Fruit fly (Drosophila melanogaster) whole organism, embryonic: Measurements from ENCODE around the gene CG9839.

Experiments
- Ada2b ChIP-seq: fragments of 200-800 bp; sonication (Bioruptor generic); IDR thresholded peaks from 2 replicates; pipeline ENCODE4 v1.3.6; 2022; ENCODE audit warnings: missing biosample characterization, missing genetic modification characterization
- Antp ChIP-seq: fragments of 200-800 bp; sonication (Bioruptor generic); optimal IDR thresholded peaks from 3 replicates; lab custom pipeline; 2016; ENCODE audit warnings: missing biosample characterization, missing genetic modification characterization
- Blimp-1 ChIP-seq: fragments of 200-800 bp; sonication (Bioruptor generic); optimal IDR thresholded peaks from 3 replicates; lab custom pipeline; 2018; ENCODE audit warnings: missing biosample characterization, missing genetic modification characterization, mild to moderate bottlenecking, moderate library complexity, missing genetic modification reagents
- CG10209 ChIP-seq: fragments of 200-800 bp; sonication (Bioruptor generic); optimal IDR thresholded peaks from 3 replicates; lab custom pipeline; 2017; ENCODE audit warnings: missing biosample characterization, mild to moderate bottlenecking, missing genetic modification characterization, missing genetic modification reagents
- CG11398 ChIP-seq: fragments of 200-800 bp; sonication (Bioruptor generic); optimal IDR thresholded peaks from 2 replicates; lab custom pipeline; 2016; ENCODE audit warnings: missing biosample characterization, missing genetic modification characterization
- CG11695 ChIP-seq: fragments of 200-800 bp; sonication (Bioruptor generic); IDR thresholded peaks from 3 replicates; pipeline ENCODE4 v1.3.6; 2022; ENCODE audit warnings: missing biosample characterization, missing genetic modification characterization
- CG12299 ChIP-seq: fragments of 200-800 bp; sonication (Bioruptor generic); optimal IDR thresholded peaks from 2 replicates; lab custom pipeline; 2018; ENCODE audit warnings: missing biosample characterization, mild to moderate bottlenecking, missing genetic modification characterization
- CG14860 ChIP-seq: fragments of 200-800 bp; sonication (Bioruptor generic); IDR thresholded peaks from 3 replicates; pipeline ENCODE4 v1.3.6; 2022; ENCODE audit warnings: missing biosample characterization, missing genetic modification characterization; ENCODE audit not compliant: partially characterized antibody
- CG1529 ChIP-seq: fragments of 200-800 bp; sonication (Bioruptor generic); optimal IDR thresholded peaks from 3 replicates; lab custom pipeline; 2018; ENCODE audit warnings: missing biosample characterization, missing genetic modification characterization
- CG17912 ChIP-seq: fragments of 200-800 bp; sonication (Bioruptor generic); optimal IDR thresholded peaks from 2 replicates; lab custom pipeline; 2018; ENCODE audit warnings: missing biosample characterization, mild to moderate bottlenecking, missing genetic modification characterization
- CG18011 ChIP-seq: fragments of 200-800 bp; sonication (Bioruptor generic); optimal IDR thresholded peaks from 2 replicates; lab custom pipeline; 2017; ENCODE audit warnings: missing biosample characterization, missing genetic modification characterization, mild to moderate bottlenecking, moderate library complexity, missing genotype
- CG18262 ChIP-seq: fragments of 200-800 bp; optimal IDR thresholded peaks from 3 replicates; lab custom pipeline; 2019; ENCODE audit warnings: missing biosample characterization, mild to moderate bottlenecking, missing genetic modification characterization, moderate library complexity
- CG30403 ChIP-seq: fragments of 200-800 bp; sonication (Bioruptor generic); optimal IDR thresholded peaks from 3 replicates; lab custom pipeline; 2016; ENCODE audit warnings: missing biosample characterization, missing genetic modification characterization
- CG34376 ChIP-seq: fragments of 200-800 bp; sonication (Bioruptor generic); optimal IDR thresholded peaks from 2 replicates; lab custom pipeline; 2018; ENCODE audit warnings: missing biosample characterization, mild to moderate bottlenecking, missing genetic modification characterization
- CG3847 ChIP-seq: fragments of 200-800 bp; sonication (Bioruptor generic); IDR thresholded peaks from 2 replicates; pipeline ENCODE4 v1.3.6; 2022; ENCODE audit warnings: missing biosample characterization, missing genetic modification characterization
- CG5180 ChIP-seq: fragments of 200-800 bp; sonication (Bioruptor generic); optimal IDR thresholded peaks from 3 replicates; lab custom pipeline; 2017; ENCODE audit warnings: missing biosample characterization, missing genetic modification characterization, mild to moderate bottlenecking, moderate library complexity, missing genetic modification reagents
- CG5245 ChIP-seq: fragments of 200-800 bp; sonication (Bioruptor generic); optimal IDR thresholded peaks from 3 replicates; lab custom pipeline; 2016; ENCODE audit warnings: missing biosample characterization, missing genetic modification characterization
- CG6254 ChIP-seq: fragments of 200-800 bp; sonication (Bioruptor generic); optimal IDR thresholded peaks from 3 replicates; lab custom pipeline; 2017; ENCODE audit warnings: mild to moderate bottlenecking, missing biosample characterization, missing genetic modification reagents, missing genetic modification characterization
- CG6654 ChIP-seq: fragments of 200-800 bp; sonication (Bioruptor generic); optimal IDR thresholded peaks from 2 replicates; lab custom pipeline; 2017; ENCODE audit warnings: missing biosample characterization, mild to moderate bottlenecking, missing genetic modification characterization
- CG6683 ChIP-seq: fragments of 200-800 bp; sonication (Bioruptor generic); optimal IDR thresholded peaks from 2 replicates; lab custom pipeline; 2017; ENCODE audit warnings: missing biosample characterization, mild to moderate bottlenecking, missing genetic modification characterization, missing genetic modification reagents
- CG7745 ChIP-seq: fragments of 200-800 bp; sonication (Bioruptor generic); optimal IDR thresholded peaks from 2 replicates; lab custom pipeline; 2018; ENCODE audit warnings: missing biosample characterization, mild to moderate bottlenecking, missing genetic modification characterization, moderate library complexity
- CG8388 ChIP-seq: fragments of 200-800 bp; sonication (Bioruptor generic); optimal IDR thresholded peaks from 2 replicates; lab custom pipeline; 2019; ENCODE audit warnings: missing biosample characterization, mild to moderate bottlenecking, missing genetic modification characterization, moderate library complexity
- CG9609 ChIP-seq: fragments of 200-800 bp; sonication (Bioruptor generic); optimal IDR thresholded peaks from 3 replicates; lab custom pipeline; 2016; ENCODE audit warnings: missing biosample characterization, missing genetic modification characterization
- CoRest ChIP-seq: fragments of 200-800 bp; sonication (Bioruptor generic); optimal IDR thresholded peaks from 3 replicates; lab custom pipeline; 2018; ENCODE audit warnings: missing biosample characterization, mild to moderate bottlenecking, missing genetic modification characterization, moderate library complexity
- E2f2 ChIP-seq: fragments of 200-800 bp; sonication (Bioruptor generic); IDR thresholded peaks from 2 replicates; pipeline ENCODE4 v1.3.6; 2022; ENCODE audit warnings: missing biosample characterization, missing genetic modification characterization
- Fer2 ChIP-seq: fragments of 200-800 bp; sonication (Bioruptor generic); optimal IDR thresholded peaks from 2 replicates; lab custom pipeline; 2018; ENCODE audit warnings: missing biosample characterization, mild to moderate bottlenecking, missing genetic modification characterization, moderate library complexity
- H2.0 ChIP-seq: fragments of 200-800 bp; sonication (Bioruptor generic); IDR thresholded peaks from 2 replicates; pipeline ENCODE4 v1.3.6; 2022; ENCODE audit warnings: missing biosample characterization, missing genetic modification characterization
- HLH3B ChIP-seq: fragments of 200-800 bp; sonication (Bioruptor generic); IDR thresholded peaks from 2 replicates; pipeline ENCODE4 v1.3.6; 2022; ENCODE audit warnings: missing biosample characterization, missing genetic modification characterization
- HLH54F ChIP-seq: fragments of 200-800 bp; sonication (Bioruptor generic); optimal IDR thresholded peaks from 3 replicates; lab custom pipeline; 2016; ENCODE audit warnings: missing biosample characterization, missing genetic modification characterization
- HLHmδ ChIP-seq: fragments of 200-800 bp; sonication (Bioruptor generic); optimal IDR thresholded peaks from 2 replicates; lab custom pipeline; 2018; ENCODE audit warnings: missing biosample characterization, mild to moderate bottlenecking, missing genetic modification characterization, moderate library complexity
- Hr51 ChIP-seq, 2 experiments: fragments of 200-800 bp; sonication (Bioruptor generic); optimal IDR thresholded peaks; 2 replicates in 1 of 2; 3 replicates in 1 of 2; lab custom pipeline; 2016 to 2018; ENCODE audit warnings: missing biosample characterization in 2 of 2, missing genetic modification characterization in 2 of 2, mild to moderate bottlenecking in 1 of 2, moderate library complexity in 1 of 2
- Nf-YA ChIP-seq: fragments of 200-800 bp; sonication (Bioruptor generic); IDR thresholded peaks from 2 replicates; pipeline ENCODE4 v1.3.6; 2022; ENCODE audit warnings: missing biosample characterization, missing genetic modification characterization
- Optix ChIP-seq: fragments of 200-800 bp; sonication (Bioruptor generic); IDR thresholded peaks from 3 replicates; pipeline ENCODE4 v1.3.6; 2022; ENCODE audit warnings: missing biosample characterization, missing genetic modification characterization
- Xrp1 ChIP-seq: fragments of 200-800 bp; sonication (Bioruptor generic); IDR thresholded peaks from 2 replicates; pipeline ENCODE4 v1.3.6; 2022; ENCODE audit warnings: missing biosample characterization, missing genetic modification characterization
- chn ChIP-seq: fragments of 200-800 bp; sonication (Bioruptor generic); optimal IDR thresholded peaks from 2 replicates; lab custom pipeline; 2016; ENCODE audit warnings: missing biosample characterization, missing genetic modification characterization
- corto ChIP-seq: fragments of 200-800 bp; sonication (Bioruptor generic); optimal IDR thresholded peaks from 2 replicates; lab custom pipeline; 2016; ENCODE audit warnings: missing biosample characterization, mild to moderate bottlenecking, missing genetic modification characterization, moderate library complexity
- crol ChIP-seq: fragments of 200-800 bp; sonication (Bioruptor generic); IDR thresholded peaks from 2 replicates; pipeline ENCODE4 v1.3.6; 2022; ENCODE audit warnings: missing biosample characterization, missing genetic modification characterization
- dmrt11E ChIP-seq: fragments of 200-800 bp; sonication (Bioruptor generic); optimal IDR thresholded peaks from 3 replicates; lab custom pipeline; 2018; ENCODE audit warnings: missing biosample characterization, mild to moderate bottlenecking, missing genetic modification characterization, moderate library complexity
- ems ChIP-seq: fragments of 200-800 bp; sonication (Bioruptor generic); optimal IDR thresholded peaks from 3 replicates; lab custom pipeline; 2016; ENCODE audit warnings: missing biosample characterization, missing genetic modification characterization
- fd102C ChIP-seq: fragments of 200-800 bp; sonication (Bioruptor generic); optimal IDR thresholded peaks from 2 replicates; lab custom pipeline; 2018; ENCODE audit warnings: missing biosample characterization, mild to moderate bottlenecking, missing genetic modification characterization, moderate library complexity
- nmo ChIP-seq: fragments of 200-800 bp; sonication (Bioruptor generic); optimal IDR thresholded peaks from 2 replicates; lab custom pipeline; 2018; ENCODE audit warnings: missing biosample characterization, mild to moderate bottlenecking, missing genetic modification characterization, moderate library complexity
- onecut ChIP-seq: fragments of 200-800 bp; sonication (Bioruptor generic); IDR thresholded peaks from 2 replicates; pipeline ENCODE4 v1.3.6; 2022; ENCODE audit warnings: missing biosample characterization, missing genetic modification characterization
- p53 ChIP-seq: fragments of 200-800 bp; sonication (Bioruptor generic); optimal IDR thresholded peaks from 2 replicates; lab custom pipeline; 2016; ENCODE audit warnings: missing biosample characterization, missing genetic modification characterization
- pb ChIP-seq: fragments of 200-800 bp; sonication (Bioruptor generic); optimal IDR thresholded peaks from 3 replicates; lab custom pipeline; 2016; ENCODE audit warnings: missing biosample characterization, missing genetic modification characterization
- ranshi ChIP-seq: fragments of 200-800 bp; sonication (Bioruptor generic); IDR thresholded peaks from 2 replicates; pipeline ENCODE4 v1.3.6; 2022; ENCODE audit warnings: missing biosample characterization, missing genetic modification characterization
- repo ChIP-seq: fragments of 200-800 bp; sonication (Bioruptor generic); optimal IDR thresholded peaks from 2 replicates; lab custom pipeline; 2016; ENCODE audit warnings: missing biosample characterization, missing genetic modification characterization
- rib ChIP-seq: fragments of 200-800 bp; sonication (Bioruptor generic); IDR thresholded peaks from 2 replicates; pipeline ENCODE4 v1.3.6; 2022; ENCODE audit warnings: missing biosample characterization, missing genetic modification characterization
- salm ChIP-seq: fragments of 200-800 bp; sonication (Bioruptor generic); optimal IDR thresholded peaks from 2 replicates; lab custom pipeline; 2018; ENCODE audit warnings: missing biosample characterization, mild to moderate bottlenecking, missing genetic modification characterization
- sna ChIP-seq: fragments of 200-800 bp; sonication (Bioruptor generic); IDR thresholded peaks from 2 replicates; pipeline ENCODE4 v1.3.6; 2022; ENCODE audit warnings: missing biosample characterization, missing genetic modification characterization; ENCODE audit not compliant: partially characterized antibody
- sug ChIP-seq: fragments of 200-800 bp; optimal IDR thresholded peaks from 2 replicates; lab custom pipeline; 2019; ENCODE audit warnings: missing biosample characterization, mild to moderate bottlenecking, missing genetic modification characterization, moderate library complexity
- tup ChIP-seq: fragments of 200-800 bp; sonication (Bioruptor generic); optimal IDR thresholded peaks from 2 replicates; lab custom pipeline; 2016; ENCODE audit warnings: missing biosample characterization, mild to moderate bottlenecking, missing genetic modification characterization, moderate library complexity

The CG9839 gene

DNA sequence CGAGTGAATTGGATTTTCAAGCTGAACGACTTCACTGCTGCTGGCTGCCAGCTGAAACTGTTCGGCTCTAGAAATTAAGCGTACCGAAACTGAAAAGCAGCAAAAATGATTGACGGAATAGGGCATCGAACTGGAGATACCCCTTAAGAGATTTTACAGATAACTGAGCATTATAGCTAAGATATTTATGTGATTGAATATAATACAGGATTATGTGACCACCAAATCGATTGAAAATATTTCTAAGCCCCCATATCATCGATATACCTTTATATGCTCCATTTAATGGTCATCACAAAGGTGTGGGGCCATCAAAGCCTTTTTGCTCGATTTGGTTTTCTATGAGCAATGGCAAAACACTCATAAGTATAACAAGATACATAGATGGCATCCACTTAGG is 20.8 kb downstream of the CG9839 start (continued):
- peak; percentile 39; the same call in 1 of the 2 replicates for TF ChIP-seq CG3847 (GFP tag; lab: Robert Waterston, UW)
- peak; percentile 45; the same call in 1 of the 2 replicates for TF ChIP-seq ranshi (GFP tag; lab: Robert Waterston, UW)
- TF ChIP-seq Blimp-1, result no peak
- TF ChIP-seq CG17912 (GFP tag; lab: Kevin White, UChicago), result no peak
- no peak for TF ChIP-seq CG6654 (GFP tag; lab: Kevin White, UChicago)
- no peak for TF ChIP-seq sna
- no peak for TF ChIP-seq CG7745 (tag; lab: Kevin White, UChicago)
- TF ChIP-seq CoRest, result no peak
- TF ChIP-seq Fer2 (tag; lab: Kevin White, UChicago), result no peak
- peak; percentile 22 for TF ChIP-seq nmo (GFP tag; lab: Kevin White, UChicago)
- no peak for TF ChIP-seq CG6683 (GFP tag; lab: Kevin White, UChicago)
- no peak for TF ChIP-seq crol (GFP tag; lab: Robert Waterston, UW)
- TF ChIP-seq CG8388 (GFP tag; lab: Kevin White, UChicago), result no peak
- TF ChIP-seq HLH54F (GFP tag; lab: Kevin White, UChicago), result peak; percentile 49
- no peak for TF ChIP-seq CG1529 (GFP tag; lab: Kevin White, UChicago)
- TF ChIP-seq CG11398 (GFP tag; lab: Kevin White, UChicago), result no peak
- TF ChIP-seq CG5245 (GFP tag; lab: Kevin White, UChicago), result no peak
- TF ChIP-seq rib (GFP tag; lab: Robert Waterston, UW), result no peak
- TF ChIP-seq corto (GFP tag; lab: Kevin White, UChicago), result no peak
- no peak for TF ChIP-seq CG18011
- peak; percentile 23 for TF ChIP-seq chn
- peak; percentile 1 for TF ChIP-seq ems (GFP tag; lab: Kevin White, UChicago)
- TF ChIP-seq CG30403 (GFP tag; lab: Kevin White, UChicago), result peak; percentile 44
- TF ChIP-seq H2.0 (GFP tag; lab: Robert Waterston, UW), result peak; percentile 55
- TF ChIP-seq pb (GFP tag; lab: Kevin White, UChicago), result peak; percentile 3
- no peak for TF ChIP-seq Hr51 (GFP tag; optimal IDR thresholded peaks at IDR 0.05; lab: Kevin White, UChicago)
- TF ChIP-seq Optix (GFP tag; lab: Robert Waterston, UW), result no peak
- TF ChIP-seq E2f2, result peak; percentile 31; the same call in 1 of the 2 replicates
- peak; percentile 77 for TF ChIP-seq Ada2b
- TF ChIP-seq fd102C (GFP tag; lab: Kevin White, UChicago), result no peak
- TF ChIP-seq CG34376, result no peak
- no peak for TF ChIP-seq dmrt11E (tag; lab: Kevin White, UChicago)
- TF ChIP-seq salm (tag; lab: Kevin White, UChicago), result no peak
- peak; percentile 74 for TF ChIP-seq HLH3B (GFP tag; lab: Robert Waterston, UW)
- TF ChIP-seq CG10209 (GFP tag; lab: Kevin White, UChicago), result peak; percentile 32
- TF ChIP-seq Xrp1 (GFP tag; lab: Robert Waterston, UW), result peak; percentile 66
- peak; percentile 62; the same call in 2 of the 3 replicates for TF ChIP-seq CG11695 (GFP tag; lab: Robert Waterston, UW)
- no peak for TF ChIP-seq p53 (GFP tag; lab: Kevin White, UChicago)
- TF ChIP-seq CG14860 (GFP tag; lab: Robert Waterston, UW), result no peak
- no peak for TF ChIP-seq onecut
- no peak for TF ChIP-seq tup
- no peak for TF ChIP-seq repo (GFP tag; lab: Kevin White, UChicago)
- no peak for TF ChIP-seq Nf-YA (GFP tag; lab: Robert Waterston, UW)
- TF ChIP-seq Antp (GFP tag; lab: Kevin White, UChicago), result peak; percentile 30
- TF ChIP-seq CG18262, result no peak
- TF ChIP-seq HLHmδ (GFP tag; lab: Kevin White, UChicago), result no peak
- no peak for TF ChIP-seq CG6254 (GFP tag; lab: Kevin White, UChicago)
- TF ChIP-seq CG12299 (tag; lab: Kevin White, UChicago), result no peak
- TF ChIP-seq CG5180 (GFP tag; lab: Kevin White, UChicago), result no peak
- peak; percentile 2 for TF ChIP-seq CG9609 (GFP tag; lab: Kevin White, UChicago)
- no peak for TF ChIP-seq sug (tag; lab: Kevin White, UChicago)
